Worm (Caenorhabditis elegans): ENCODE measurements around the gene srd-33.
"Not testable (repeated sequence)": the region's sequence is repeated elsewhere in the genome, so short reads cannot be mapped to it uniquely, and the experiment has no call there.

DNA sequence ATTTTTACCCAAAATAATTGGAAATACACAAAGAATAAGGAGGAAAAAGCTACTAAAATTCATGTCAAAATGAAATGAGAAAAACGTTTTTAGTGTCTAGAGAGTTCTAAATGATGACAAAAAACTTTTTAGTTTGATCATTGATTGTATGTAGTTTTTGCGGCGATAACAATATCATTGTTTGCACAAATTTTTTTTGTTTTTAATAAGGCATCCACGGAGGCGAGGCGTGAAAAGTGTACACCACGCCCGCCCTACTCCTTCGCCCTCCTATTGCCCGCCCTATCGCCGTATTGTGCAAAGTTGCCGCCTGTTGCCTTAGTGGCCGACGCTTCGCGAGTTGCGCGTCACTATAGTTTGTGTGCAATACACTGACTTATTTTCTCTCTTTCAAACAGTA lies 27.9 kb downstream of the srd-33 start, which contains the start of gene ugt-10:
- not testable (repeated sequence) for TF ChIP-seq W03F9.2, dao-5, him-1 (tag; optimal IDR thresholded peaks at IDR 0.05)
